Fruit fly (Drosophila melanogaster) whole organism, embryonic: ENCODE data around the gene CycE.

ENCODE experiments used
- Blimp-1 ChIP-seq: fragments of 200-800 bp; sonication (Bioruptor generic); optimal IDR thresholded peaks from 3 replicates; lab custom pipeline; 2018; ENCODE audit warnings: missing biosample characterization, missing genetic modification characterization, mild to moderate bottlenecking, moderate library complexity, missing genetic modification reagents
- BtbVII ChIP-seq: fragments of 200-800 bp; sonication (Bioruptor generic); optimal IDR thresholded peaks from 3 replicates; lab custom pipeline; 2017; ENCODE audit warnings: missing biosample characterization, mild to moderate bottlenecking, missing genetic modification characterization
- CG10147 ChIP-seq: fragments of 200-800 bp; sonication (Bioruptor generic); optimal IDR thresholded peaks from 2 replicates; lab custom pipeline; 2019; ENCODE audit warnings: missing biosample characterization, mild to moderate bottlenecking, missing genetic modification characterization, moderate library complexity
- CG10366 ChIP-seq: fragments of 200-800 bp; sonication (Bioruptor generic); IDR thresholded peaks from 2 replicates; pipeline ENCODE4 v1.3.6; 2022; ENCODE audit warnings: missing biosample characterization, missing genetic modification characterization
- CG11085 ChIP-seq: fragments of 200-800 bp; sonication (Bioruptor generic); IDR thresholded peaks from 2 replicates; pipeline ENCODE4 v1.3.6; 2022; ENCODE audit warnings: missing biosample characterization, missing genetic modification characterization
- CG12744 ChIP-seq: fragments of 200-800 bp; sonication (Bioruptor generic); optimal IDR thresholded peaks from 2 replicates; lab custom pipeline; 2016; ENCODE audit warnings: missing biosample characterization, missing genetic modification characterization
- CG13123 ChIP-seq: fragments of 200-800 bp; sonication (Bioruptor generic); optimal IDR thresholded peaks from 2 replicates; lab custom pipeline; 2016; ENCODE audit warnings: missing biosample characterization, missing genetic modification characterization
- CG14860 ChIP-seq: fragments of 200-800 bp; sonication (Bioruptor generic); IDR thresholded peaks from 3 replicates; pipeline ENCODE4 v1.3.6; 2022; ENCODE audit warnings: missing biosample characterization, missing genetic modification characterization; ENCODE audit not compliant: partially characterized antibody
- CG15073 ChIP-seq: fragments of 200-800 bp; sonication (Bioruptor generic); optimal IDR thresholded peaks from 2 replicates; lab custom pipeline; 2016; ENCODE audit warnings: missing biosample characterization, missing genetic modification characterization
- CG17912 ChIP-seq: fragments of 200-800 bp; sonication (Bioruptor generic); optimal IDR thresholded peaks from 2 replicates; lab custom pipeline; 2018; ENCODE audit warnings: missing biosample characterization, mild to moderate bottlenecking, missing genetic modification characterization
- CG18476 ChIP-seq: fragments of 200-800 bp; sonication (Bioruptor generic); optimal IDR thresholded peaks from 2 replicates; lab custom pipeline; 2016; ENCODE audit warnings: missing biosample characterization, mild to moderate bottlenecking, missing genetic modification characterization
- CG32772 ChIP-seq: fragments of 200-800 bp; sonication (Bioruptor generic); IDR thresholded peaks from 2 replicates; pipeline ENCODE4 v1.3.6; 2022; ENCODE audit warnings: missing biosample characterization, missing genetic modification characterization
- CG3838 ChIP-seq: fragments of 200-800 bp; sonication (Bioruptor generic); optimal IDR thresholded peaks from 3 replicates; lab custom pipeline; 2016; ENCODE audit warnings: missing biosample characterization, missing genetic modification characterization
- CG43689 ChIP-seq: fragments of 200-800 bp; sonication (Bioruptor generic); IDR thresholded peaks from 2 replicates; pipeline ENCODE4 v1.3.6; 2022; ENCODE audit warnings: missing biosample characterization, missing genetic modification characterization
- CG4707 ChIP-seq: fragments of 200-800 bp; sonication (Bioruptor generic); optimal IDR thresholded peaks from 2 replicates; lab custom pipeline; 2018; ENCODE audit warnings: missing biosample characterization, mild to moderate bottlenecking, missing genetic modification characterization, moderate library complexity
- CG4854 ChIP-seq: fragments of 200-800 bp; sonication (Bioruptor generic); optimal IDR thresholded peaks from 2 replicates; lab custom pipeline; 2016; ENCODE audit warnings: missing biosample characterization, missing genetic modification characterization, inconsistent platforms
- CG6683 ChIP-seq: fragments of 200-800 bp; sonication (Bioruptor generic); optimal IDR thresholded peaks from 2 replicates; lab custom pipeline; 2017; ENCODE audit warnings: missing biosample characterization, mild to moderate bottlenecking, missing genetic modification characterization, missing genetic modification reagents
- CG6765 ChIP-seq: fragments of 200-800 bp; sonication (Bioruptor generic); optimal IDR thresholded peaks from 3 replicates; lab custom pipeline; 2017; ENCODE audit warnings: missing biosample characterization, mild to moderate bottlenecking, missing genetic modification characterization
- CG9817 ChIP-seq: fragments of 200-800 bp; sonication (Bioruptor generic); optimal IDR thresholded peaks from 2 replicates; lab custom pipeline; 2018; ENCODE audit warnings: missing biosample characterization, mild to moderate bottlenecking, missing genetic modification characterization, moderate library complexity
- D ChIP-seq, 2 experiments: fragments of 200-800 bp in 1 of 2; fragments of >200 bp in 1 of 2; sonication (Bioruptor generic) in 1 of 2; optimal IDR thresholded peaks; 2 replicates in 1 of 2; 3 replicates in 1 of 2; lab custom pipeline; 2017; ENCODE audit warnings: mild to moderate bottlenecking in 1 of 2, missing biosample characterization in 1 of 2, missing genetic modification characterization in 1 of 2, missing genetic modification reagents in 1 of 2
- Dfd ChIP-seq, 2 experiments: fragments of >200 bp; optimal IDR thresholded peaks; 2 replicates each; lab custom pipeline; 2017; ENCODE audit warnings: missing biosample characterization in 2 of 2, missing genetic modification characterization in 2 of 2
- E2f2 ChIP-seq: fragments of 200-800 bp; sonication (Bioruptor generic); IDR thresholded peaks from 2 replicates; pipeline ENCODE4 v1.3.6; 2022; ENCODE audit warnings: missing biosample characterization, missing genetic modification characterization
- HmgD ChIP-seq: fragments of 200-800 bp; sonication (Bioruptor generic); optimal IDR thresholded peaks from 3 replicates; lab custom pipeline; 2016; ENCODE audit warnings: missing biosample characterization, missing genetic modification characterization
- Hr39 ChIP-seq: fragments of >200 bp; optimal IDR thresholded peaks from 2 replicates; lab custom pipeline; 2017
- Kr ChIP-seq: fragments of 200-800 bp; sonication (Bioruptor generic); optimal IDR thresholded peaks from 2 replicates; lab custom pipeline; 2017; ENCODE audit warnings: missing biosample characterization, mild to moderate bottlenecking, missing genetic modification characterization
- Lim3 ChIP-seq: fragments of 200-800 bp; sonication (Bioruptor generic); IDR thresholded peaks from 2 replicates; pipeline ENCODE4 v1.3.6; 2022; ENCODE audit warnings: missing biosample characterization, missing genetic modification characterization
- ase ChIP-seq: fragments of 200-800 bp; sonication (Bioruptor generic); IDR thresholded peaks from 3 replicates; pipeline ENCODE4 v1.3.6; 2022; ENCODE audit warnings: missing biosample characterization, missing genetic modification characterization
- bsh ChIP-seq, 2 experiments: fragments of 200-800 bp; sonication (Bioruptor generic); optimal IDR thresholded peaks; 2 replicates each; lab custom pipeline; 2017 to 2018; ENCODE audit warnings: mild to moderate bottlenecking in 2 of 2, missing biosample characterization in 2 of 2, missing genetic modification characterization in 2 of 2, moderate library complexity in 1 of 2
- chm ChIP-seq: fragments of 200-800 bp; sonication (Bioruptor generic); IDR thresholded peaks from 2 replicates; pipeline ENCODE4 v1.3.6; 2022; ENCODE audit warnings: missing biosample characterization, missing genetic modification characterization
- crol ChIP-seq: fragments of 200-800 bp; sonication (Bioruptor generic); IDR thresholded peaks from 2 replicates; pipeline ENCODE4 v1.3.6; 2022; ENCODE audit warnings: missing biosample characterization, missing genetic modification characterization
- dysf ChIP-seq: fragments of 200-800 bp; sonication (Bioruptor generic); IDR thresholded peaks from 3 replicates; pipeline ENCODE4 v1.3.6; 2022; ENCODE audit warnings: missing biosample characterization, missing genetic modification characterization
- gcm2 ChIP-seq: fragments of 200-800 bp; sonication (Bioruptor generic); optimal IDR thresholded peaks from 2 replicates; lab custom pipeline; 2016; ENCODE audit warnings: missing biosample characterization, missing genetic modification characterization
- gem ChIP-seq: fragments of 200-800 bp; sonication (Bioruptor generic); optimal IDR thresholded peaks from 2 replicates; lab custom pipeline; 2019; ENCODE audit warnings: missing biosample characterization, mild to moderate bottlenecking, missing genetic modification characterization, moderate library complexity
- gfzf ChIP-seq: fragments of 200-800 bp; sonication (Bioruptor generic); optimal IDR thresholded peaks from 2 replicates; lab custom pipeline; 2016; ENCODE audit warnings: missing biosample characterization, mild to moderate bottlenecking, missing genetic modification characterization, moderate library complexity
- h ChIP-seq: fragments of >200 bp; optimal IDR thresholded peaks from 2 replicates; lab custom pipeline; 2017
- her ChIP-seq: fragments of 200-800 bp; sonication (Bioruptor generic); optimal IDR thresholded peaks from 2 replicates; lab custom pipeline; 2016; ENCODE audit warnings: missing biosample characterization, missing genetic modification characterization
- inv ChIP-seq: fragments of 200-800 bp; sonication (Bioruptor generic); IDR thresholded peaks from 2 replicates; pipeline ENCODE4 v1.3.6; 2022; ENCODE audit warnings: missing biosample characterization, missing genetic modification characterization; ENCODE audit not compliant: partially characterized antibody
- ken ChIP-seq: fragments of 200-800 bp; sonication (Bioruptor generic); IDR thresholded peaks from 3 replicates; pipeline ENCODE4 v1.3.6; 2022; ENCODE audit warnings: missing biosample characterization, missing genetic modification characterization
- lbe ChIP-seq: fragments of 200-800 bp; sonication (Bioruptor generic); optimal IDR thresholded peaks from 2 replicates; lab custom pipeline; 2016; ENCODE audit warnings: missing biosample characterization, mild to moderate bottlenecking, missing genetic modification characterization
- nerfin-1 ChIP-seq: fragments of 200-800 bp; sonication (Bioruptor generic); optimal IDR thresholded peaks from 3 replicates; lab custom pipeline; 2019; ENCODE audit warnings: missing biosample characterization, mild to moderate bottlenecking, missing genetic modification characterization, moderate library complexity
- onecut ChIP-seq: fragments of 200-800 bp; sonication (Bioruptor generic); IDR thresholded peaks from 2 replicates; pipeline ENCODE4 v1.3.6; 2022; ENCODE audit warnings: missing biosample characterization, missing genetic modification characterization
- peb ChIP-seq: fragments of 200-800 bp; sonication (Bioruptor generic); IDR thresholded peaks from 2 replicates; pipeline ENCODE4 v1.3.6; 2022; ENCODE audit warnings: missing biosample characterization, missing genetic modification characterization
- pfk ChIP-seq: fragments of 200-800 bp; sonication (Bioruptor generic); optimal IDR thresholded peaks from 2 replicates; lab custom pipeline; 2018; ENCODE audit warnings: missing biosample characterization, mild to moderate bottlenecking, missing genetic modification characterization, moderate library complexity
- sima ChIP-seq: fragments of 200-800 bp; sonication (Bioruptor generic); optimal IDR thresholded peaks from 2 replicates; lab custom pipeline; 2016; ENCODE audit warnings: missing biosample characterization, missing genetic modification characterization
- tgo ChIP-seq: fragments of 200-800 bp; sonication (Bioruptor generic); IDR thresholded peaks from 3 replicates; pipeline ENCODE4 v1.3.6; 2022; ENCODE audit warnings: missing biosample characterization, missing genetic modification characterization
- unc-4 ChIP-seq: fragments of 200-800 bp; sonication (Bioruptor generic); IDR thresholded peaks from 2 replicates; pipeline ENCODE4 v1.3.6; 2022; ENCODE audit warnings: missing biosample characterization, missing genetic modification characterization; ENCODE audit not compliant: partially characterized antibody
- unpg ChIP-seq: fragments of 200-800 bp; sonication (Bioruptor generic); optimal IDR thresholded peaks from 3 replicates; lab custom pipeline; 2018; ENCODE audit warnings: missing biosample characterization, mild to moderate bottlenecking, missing genetic modification characterization, moderate library complexity
- zen2 ChIP-seq: fragments of 200-800 bp; sonication (Bioruptor generic); IDR thresholded peaks from 3 replicates; pipeline ENCODE4 v1.3.6; 2022; ENCODE audit warnings: missing biosample characterization, missing genetic modification characterization; ENCODE audit not compliant: partially characterized antibody

Gene CycE

DNA sequence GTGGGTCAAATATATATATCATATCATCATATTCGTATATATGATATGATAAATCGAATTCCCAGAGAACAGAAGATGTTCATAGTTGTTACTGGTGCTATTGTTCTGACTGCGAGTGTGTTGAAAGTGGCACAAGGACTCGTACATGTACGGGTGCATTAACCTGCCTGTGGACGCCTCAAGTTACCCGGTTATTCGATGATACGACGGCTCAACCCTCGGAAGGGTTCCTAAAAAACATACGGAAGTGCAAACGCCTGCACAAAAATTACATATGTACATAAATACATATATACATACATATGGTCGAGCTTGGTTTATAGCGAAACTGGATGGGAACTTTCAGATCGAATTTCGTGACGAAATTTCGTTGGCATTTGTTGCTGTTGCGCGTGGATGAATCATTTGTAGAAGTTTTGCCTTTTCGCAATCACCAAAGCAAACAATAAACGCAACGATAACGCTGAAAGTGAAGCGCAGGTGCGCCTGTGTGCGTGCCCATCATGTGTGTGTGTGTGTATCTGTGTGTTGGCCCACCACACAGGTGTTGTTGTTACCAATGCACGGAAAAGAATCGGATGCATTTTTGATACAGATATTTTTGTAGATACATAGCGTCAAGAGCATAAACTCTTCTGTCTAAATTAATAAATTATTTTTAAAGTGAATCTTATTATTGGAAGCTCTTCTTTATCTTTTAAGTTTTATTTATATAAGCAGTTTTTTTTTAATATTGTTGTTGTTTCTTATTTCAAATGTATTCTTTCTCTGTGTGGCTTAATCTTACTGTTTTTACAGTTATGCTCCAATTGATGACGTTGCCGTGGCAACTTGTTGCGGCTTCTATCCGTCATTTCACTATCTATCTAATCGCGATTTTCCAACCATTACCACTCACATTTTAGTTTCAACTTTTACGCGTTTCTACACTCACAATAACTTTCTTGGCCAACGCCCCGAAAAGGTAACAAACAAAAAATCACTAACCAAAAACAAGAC lies 13.8 kb upstream of the CycE start (continued):
- TF ChIP-seq unc-4 (no peak), CG4707 (GFP tag; lab: Kevin White, UChicago) (peak; percentile 16), CG3838 (no peak), CG11085 (no peak), nerfin-1 (tag; lab: Kevin White, UChicago) (peak; percentile 58), Kr (GFP tag; lab: Kevin White, UChicago) (no peak), CG10366 (GFP tag; lab: Robert Waterston, UW) (peak; percentile 87), sima (GFP tag; lab: Kevin White, UChicago) (no peak), CG13123 (GFP tag; lab: Kevin White, UChicago) (no peak), gem (tag; lab: Kevin White, UChicago) (peak; percentile 89), her (GFP tag; lab: Kevin White, UChicago) (no peak), chm (GFP tag; lab: Robert Waterston, UW) (no peak), CG6765 (GFP tag; lab: Kevin White, UChicago) (peak; percentile 27), peb (peak; percentile 77), HmgD (GFP tag; lab: Kevin White, UChicago) (no peak), Hr39 (lab: Kevin White, UChicago) (no peak), Dfd (GFP tag; optimal IDR thresholded peaks at IDR 0.05; lab: Kevin White, UChicago) (no peak), D (optimal IDR thresholded peaks at IDR 0.05; lab: Kevin White, UChicago) (no peak), D (GFP tag; optimal IDR thresholded peaks at IDR 0.05; lab: Kevin White, UChicago) (peak; percentile 72), gcm2 (no peak), dysf (GFP tag; lab: Robert Waterston, UW) (peak; percentile 82), tgo (GFP tag; lab: Robert Waterston, UW) (peak; percentile 87), zen2 (GFP tag; lab: Robert Waterston, UW) (no peak), crol (GFP tag; lab: Robert Waterston, UW) (no peak), pfk (GFP tag; lab: Kevin White, UChicago) (no peak), Lim3 (0 out of 2 replicates have a peak, but pooled peaks have one; percentile 42), inv (GFP tag; lab: Robert Waterston, UW) (no peak), gfzf (GFP tag; lab: Kevin White, UChicago) (no peak), lbe (GFP tag; lab: Kevin White, UChicago) (peak; percentile 80), CG6683 (GFP tag; lab: Kevin White, UChicago) (peak; percentile 41), CG18476 (GFP tag; lab: Kevin White, UChicago) (peak; percentile 51), CG15073 (GFP tag; lab: Kevin White, UChicago) (peak; percentile 9), ase (GFP tag; lab: Robert Waterston, UW) (peak; percentile 70), CG43689 (GFP tag; lab: Robert Waterston, UW) (peak; percentile 44; the same call in 1 of the 2 replicates), E2f2 (GFP tag; lab: Robert Waterston, UW) (peak; percentile 46; the same call in 1 of the 2 replicates), CG10147 (GFP tag; lab: Kevin White, UChicago) (no peak), ken (GFP tag; lab: Robert Waterston, UW) (peak; percentile 72; the same call in 2 of the 3 replicates), onecut (peak; percentile 64), CG4854 (GFP tag; lab: Kevin White, UChicago) (peak; percentile 1), CG32772 (GFP tag; lab: Robert Waterston, UW) (peak; percentile 80), unpg (GFP tag; lab: Kevin White, UChicago) (peak; percentile 79), h (lab: Kevin White, UChicago) (no peak), bsh (GFP tag; optimal IDR thresholded peaks at IDR 0.05; lab: Kevin White, UChicago) (peak; percentile 28 to 78), CG9817 (tag; lab: Kevin White, UChicago) (peak; percentile 41), CG14860 (no peak), CG12744 (no peak), CG17912 (GFP tag; lab: Kevin White, UChicago) (no peak), Blimp-1 (GFP tag; lab: Kevin White, UChicago) (peak; percentile 81), BtbVII (GFP tag; lab: Kevin White, UChicago) (peak; percentile 22)
